Fruit fly (Drosophila melanogaster) whole organism, embryonic: ENCODE measurements around the gene alpha-Est8.

Source experiments
- Atf-2 ChIP-seq: fragments of 200-800 bp; sonication (Bioruptor generic); optimal IDR thresholded peaks from 2 replicates; lab custom pipeline; 2016; ENCODE audit warnings: missing biosample characterization, missing genetic modification characterization
- Bdp1 ChIP-seq: fragments of 200-800 bp; sonication (Bioruptor generic); optimal IDR thresholded peaks from 3 replicates; lab custom pipeline; 2016; ENCODE audit warnings: missing biosample characterization, missing genetic modification characterization
- Blimp-1 ChIP-seq: fragments of 200-800 bp; sonication (Bioruptor generic); optimal IDR thresholded peaks from 3 replicates; lab custom pipeline; 2018; ENCODE audit warnings: missing biosample characterization, missing genetic modification characterization, mild to moderate bottlenecking, moderate library complexity, missing genetic modification reagents
- Bteb2 ChIP-seq: fragments of 200-800 bp; sonication (Bioruptor generic); optimal IDR thresholded peaks from 2 replicates; lab custom pipeline; 2016; ENCODE audit warnings: missing biosample characterization, missing genetic modification characterization
- CG10366 ChIP-seq: fragments of 200-800 bp; sonication (Bioruptor generic); IDR thresholded peaks from 2 replicates; pipeline ENCODE4 v1.3.6; 2022; ENCODE audit warnings: missing biosample characterization, missing genetic modification characterization
- CG10565 ChIP-seq: fragments of 200-800 bp; sonication (Bioruptor generic); optimal IDR thresholded peaks from 3 replicates; lab custom pipeline; 2016; ENCODE audit warnings: missing biosample characterization, mild to moderate bottlenecking, missing genetic modification characterization
- CG10959 ChIP-seq: fragments of 200-800 bp; sonication (Bioruptor generic); IDR thresholded peaks from 2 replicates; pipeline ENCODE4 v1.3.6; 2022; ENCODE audit warnings: missing biosample characterization, missing genetic modification characterization
- CG11504 ChIP-seq: fragments of 200-800 bp; sonication (Bioruptor generic); optimal IDR thresholded peaks from 3 replicates; lab custom pipeline; 2019; ENCODE audit warnings: missing biosample characterization, mild to moderate bottlenecking, missing genetic modification characterization, moderate library complexity
- CG11695 ChIP-seq: fragments of 200-800 bp; sonication (Bioruptor generic); IDR thresholded peaks from 3 replicates; pipeline ENCODE4 v1.3.6; 2022; ENCODE audit warnings: missing biosample characterization, missing genetic modification characterization
- CG14050 ChIP-seq: fragments of 200-800 bp; sonication (Bioruptor generic); IDR thresholded peaks from 3 replicates; pipeline ENCODE4 v1.3.6; 2022; ENCODE audit warnings: missing biosample characterization, missing genetic modification characterization
- CG14667 ChIP-seq: fragments of 200-800 bp; sonication (Bioruptor generic); IDR thresholded peaks from 2 replicates; pipeline ENCODE4 v1.3.6; 2022; ENCODE audit warnings: missing biosample characterization, missing genetic modification characterization
- CG14860 ChIP-seq: fragments of 200-800 bp; sonication (Bioruptor generic); IDR thresholded peaks from 3 replicates; pipeline ENCODE4 v1.3.6; 2022; ENCODE audit warnings: missing biosample characterization, missing genetic modification characterization; ENCODE audit not compliant: partially characterized antibody
- CG16863 ChIP-seq: fragments of 200-800 bp; sonication (Bioruptor generic); optimal IDR thresholded peaks from 3 replicates; lab custom pipeline; 2016; ENCODE audit warnings: missing biosample characterization, missing genetic modification characterization
- CG17385 ChIP-seq: fragments of 200-800 bp; sonication (Bioruptor generic); optimal IDR thresholded peaks from 3 replicates; lab custom pipeline; 2018; ENCODE audit warnings: missing biosample characterization, mild to moderate bottlenecking, missing genetic modification characterization
- CG2712 ChIP-seq: fragments of 200-800 bp; optimal IDR thresholded peaks from 3 replicates; lab custom pipeline; 2019; ENCODE audit warnings: missing biosample characterization, mild to moderate bottlenecking, missing genetic modification characterization, moderate library complexity
- CG30020 ChIP-seq: fragments of 200-800 bp; optimal IDR thresholded peaks from 2 replicates; lab custom pipeline; 2019; ENCODE audit warnings: missing biosample characterization, mild to moderate bottlenecking, missing genetic modification characterization, moderate library complexity
- CG30403 ChIP-seq: fragments of 200-800 bp; sonication (Bioruptor generic); optimal IDR thresholded peaks from 3 replicates; lab custom pipeline; 2016; ENCODE audit warnings: missing biosample characterization, missing genetic modification characterization
- CG3838 ChIP-seq: fragments of 200-800 bp; sonication (Bioruptor generic); optimal IDR thresholded peaks from 3 replicates; lab custom pipeline; 2016; ENCODE audit warnings: missing biosample characterization, missing genetic modification characterization
- CG4404 ChIP-seq: fragments of 200-800 bp; sonication (Bioruptor generic); IDR thresholded peaks from 2 replicates; pipeline ENCODE4 v1.3.6; 2022; ENCODE audit warnings: missing biosample characterization, missing genetic modification characterization
- CG6765 ChIP-seq: fragments of 200-800 bp; sonication (Bioruptor generic); optimal IDR thresholded peaks from 3 replicates; lab custom pipeline; 2017; ENCODE audit warnings: missing biosample characterization, mild to moderate bottlenecking, missing genetic modification characterization
- CG8765 ChIP-seq: fragments of 200-800 bp; sonication (Bioruptor generic); IDR thresholded peaks from 2 replicates; pipeline ENCODE4 v1.3.6; 2022; ENCODE audit warnings: missing biosample characterization, missing genetic modification characterization
- CG9437 ChIP-seq: fragments of 200-800 bp; sonication (Bioruptor generic); optimal IDR thresholded peaks from 2 replicates; lab custom pipeline; 2018; ENCODE audit warnings: missing biosample characterization, mild to moderate bottlenecking, missing genetic modification characterization
- CG9932 ChIP-seq: fragments of 200-800 bp; sonication (Bioruptor generic); IDR thresholded peaks from 2 replicates; pipeline ENCODE4 v1.3.6; 2022; ENCODE audit warnings: missing biosample characterization, missing genetic modification characterization
- ERR ChIP-seq: fragments of 200-800 bp; sonication (Bioruptor generic); optimal IDR thresholded peaks from 2 replicates; lab custom pipeline; 2016; ENCODE audit warnings: missing biosample characterization, missing genetic modification characterization
- Gsc ChIP-seq: fragments of 200-800 bp; sonication (Bioruptor generic); IDR thresholded peaks from 2 replicates; pipeline ENCODE4 v1.3.6; 2022; ENCODE audit warnings: missing biosample characterization, missing genetic modification characterization
- H2.0 ChIP-seq: fragments of 200-800 bp; sonication (Bioruptor generic); IDR thresholded peaks from 2 replicates; pipeline ENCODE4 v1.3.6; 2022; ENCODE audit warnings: missing biosample characterization, missing genetic modification characterization
- Hey ChIP-seq: fragments of 200-800 bp; sonication (Bioruptor generic); optimal IDR thresholded peaks from 3 replicates; lab custom pipeline; 2018; ENCODE audit warnings: missing biosample characterization, mild to moderate bottlenecking, missing genetic modification characterization
- HmgZ ChIP-seq: fragments of 200-800 bp; sonication (Bioruptor generic); optimal IDR thresholded peaks from 2 replicates; lab custom pipeline; 2018; ENCODE audit warnings: missing biosample characterization, mild to moderate bottlenecking, missing genetic modification characterization
- Mrtf ChIP-seq: fragments of 200-800 bp; sonication (Bioruptor generic); IDR thresholded peaks from 3 replicates; pipeline ENCODE4 v1.3.6; 2022; ENCODE audit warnings: missing biosample characterization, missing genetic modification characterization
- Myb ChIP-seq: fragments of 200-800 bp; sonication (Bioruptor generic); optimal IDR thresholded peaks from 2 replicates; lab custom pipeline; 2016; ENCODE audit warnings: missing biosample characterization, missing genetic modification characterization
- PHDP ChIP-seq: fragments of 200-800 bp; sonication (Bioruptor generic); optimal IDR thresholded peaks from 3 replicates; lab custom pipeline; 2018; ENCODE audit warnings: missing biosample characterization, mild to moderate bottlenecking, missing genetic modification characterization, moderate library complexity
- Ssrp ChIP-seq: fragments of 200-800 bp; sonication (Bioruptor generic); optimal IDR thresholded peaks from 2 replicates; lab custom pipeline; 2018; ENCODE audit warnings: missing biosample characterization, mild to moderate bottlenecking, missing genetic modification characterization, moderate library complexity
- Vsx1 ChIP-seq: fragments of 200-800 bp; sonication (Bioruptor generic); optimal IDR thresholded peaks from 2 replicates; lab custom pipeline; 2017; ENCODE audit warnings: missing biosample characterization, mild to moderate bottlenecking, missing genetic modification characterization, missing genetic modification reagents
- caup ChIP-seq: fragments of 200-800 bp; sonication (Bioruptor generic); optimal IDR thresholded peaks from 3 replicates; lab custom pipeline; 2017; ENCODE audit warnings: missing biosample characterization, mild to moderate bottlenecking, missing genetic modification characterization, moderate library complexity; ENCODE audit not compliant: severe bottlenecking
- chinmo ChIP-seq: fragments of 200-800 bp; sonication (Bioruptor generic); IDR thresholded peaks from 4 replicates; pipeline ENCODE4 v1.3.6; 2022; ENCODE audit warnings: missing biosample characterization, missing genetic modification characterization; ENCODE audit not compliant: partially characterized antibody
- da ChIP-seq: fragments of 200-800 bp; sonication (Bioruptor generic); optimal IDR thresholded peaks from 2 replicates; lab custom pipeline; 2016; ENCODE audit warnings: missing biosample characterization, missing genetic modification characterization
- dati ChIP-seq: fragments of 200-800 bp; sonication (Bioruptor generic); IDR thresholded peaks from 2 replicates; pipeline ENCODE4 v1.3.6; 2022; ENCODE audit warnings: missing biosample characterization, missing genetic modification characterization
- disco-r ChIP-seq: fragments of 200-800 bp; sonication (Bioruptor generic); optimal IDR thresholded peaks from 2 replicates; lab custom pipeline; 2016; ENCODE audit warnings: missing biosample characterization, missing genetic modification characterization
- dysf ChIP-seq: fragments of 200-800 bp; sonication (Bioruptor generic); IDR thresholded peaks from 3 replicates; pipeline ENCODE4 v1.3.6; 2022; ENCODE audit warnings: missing biosample characterization, missing genetic modification characterization
- ham ChIP-seq: fragments of 200-800 bp; sonication (Bioruptor generic); IDR thresholded peaks from 2 replicates; pipeline ENCODE4 v1.3.6; 2022; ENCODE audit warnings: missing biosample characterization, missing genetic modification characterization
- hkb ChIP-seq, 2 experiments: fragments of 200-800 bp in 1 of 2; fragments of >200 bp in 1 of 2; sonication (Bioruptor generic) in 1 of 2; IDR thresholded peaks in 1 of 2; optimal IDR thresholded peaks in 1 of 2; 2 replicates each; pipeline versions ENCODE4 v1.3.6 to Lab custom; 2017 to 2022; ENCODE audit warnings: missing biosample characterization in 1 of 2, missing genetic modification characterization in 1 of 2
- kah ChIP-seq: fragments of 200-800 bp; sonication (Bioruptor generic); optimal IDR thresholded peaks from 2 replicates; lab custom pipeline; 2018; ENCODE audit warnings: missing biosample characterization, mild to moderate bottlenecking, missing genetic modification characterization
- kay ChIP-seq: fragments of 200-800 bp; sonication (Bioruptor generic); optimal IDR thresholded peaks from 2 replicates; lab custom pipeline; 2016; ENCODE audit warnings: missing biosample characterization, missing genetic modification characterization
- ken ChIP-seq: fragments of 200-800 bp; sonication (Bioruptor generic); IDR thresholded peaks from 3 replicates; pipeline ENCODE4 v1.3.6; 2022; ENCODE audit warnings: missing biosample characterization, missing genetic modification characterization
- pho ChIP-seq: fragments of 200-800 bp; sonication (Bioruptor generic); optimal IDR thresholded peaks from 2 replicates; lab custom pipeline; 2016; ENCODE audit warnings: missing biosample characterization, missing genetic modification characterization
- psq ChIP-seq: fragments of 200-800 bp; sonication (Bioruptor generic); optimal IDR thresholded peaks from 2 replicates; lab custom pipeline; 2017; ENCODE audit warnings: missing biosample characterization, missing genetic modification characterization
- slbo ChIP-seq: fragments of 200-800 bp; sonication (Bioruptor generic); IDR thresholded peaks from 2 replicates; pipeline ENCODE4 v1.3.6; 2022; ENCODE audit warnings: missing biosample characterization, missing genetic modification characterization
- tx ChIP-seq: fragments of 200-800 bp; sonication (Bioruptor generic); optimal IDR thresholded peaks from 2 replicates; lab custom pipeline; 2016; ENCODE audit warnings: missing biosample characterization, missing genetic modification characterization
- vnd ChIP-seq: fragments of 200-800 bp; sonication (Bioruptor generic); IDR thresholded peaks from 3 replicates; pipeline ENCODE4 v1.3.6; 2022; ENCODE audit warnings: missing biosample characterization, missing genetic modification characterization; ENCODE audit not compliant: partially characterized antibody
- zfh1 ChIP-seq: fragments of 200-800 bp; sonication (Bioruptor generic); IDR thresholded peaks from 3 replicates; pipeline ENCODE4 v1.3.6; 2022; ENCODE audit warnings: missing biosample characterization, missing genetic modification characterization

The alpha-Est8 gene

DNA sequence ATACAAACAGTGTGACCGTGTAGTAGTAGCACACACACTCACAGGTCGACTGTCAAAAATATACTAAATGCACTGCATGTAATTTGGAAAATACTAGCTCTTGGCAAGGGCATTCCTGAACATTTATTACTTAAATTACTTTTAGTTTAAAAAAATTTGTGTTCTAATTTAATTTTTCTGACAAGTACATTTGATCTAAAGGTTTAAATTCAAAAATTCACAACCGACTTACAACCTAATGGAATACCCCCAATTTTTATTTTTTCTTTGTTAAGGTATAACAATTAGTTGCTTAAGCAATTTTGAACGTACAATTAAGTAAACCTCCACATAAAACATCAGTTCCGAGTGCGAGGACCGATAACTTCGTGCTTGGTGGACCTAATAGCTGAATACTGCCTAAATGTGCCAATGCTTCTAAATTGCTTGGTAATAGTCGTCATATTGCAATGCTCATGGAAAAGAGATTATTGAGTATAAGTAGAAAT lies 41.7 kb downstream of the alpha-Est8 start, which contains the start of gene CG1142 (continued):
- TF ChIP-seq caup = peak; percentile 98
- peak; percentile 99 for TF ChIP-seq CG11695
- peak; percentile 98 for TF ChIP-seq CG14050
- peak; percentile 97 for TF ChIP-seq disco-r
- no peak for TF ChIP-seq CG14860 (GFP tag; lab: Robert Waterston, UW)
- TF ChIP-seq tx = peak; percentile 93
- peak; percentile 98 for TF ChIP-seq CG30403 (GFP tag; lab: Kevin White, UChicago)
- peak; percentile 98 for TF ChIP-seq ken (GFP tag; lab: Robert Waterston, UW)
- peak; percentile 98 for TF ChIP-seq slbo (GFP tag; lab: Robert Waterston, UW)
- TF ChIP-seq PHDP (tag; lab: Kevin White, UChicago) = peak; percentile 99
- TF ChIP-seq H2.0 (GFP tag; lab: Robert Waterston, UW) = peak; percentile 99
- TF ChIP-seq hkb (optimal IDR thresholded peaks at IDR 0.05; lab: Kevin White, UChicago) = no peak
- peak; percentile 99 for TF ChIP-seq hkb (GFP tag; IDR thresholded peaks at IDR 0.05; lab: Robert Waterston, UW)
- peak; percentile 96 for TF ChIP-seq CG4404 (GFP tag; lab: Robert Waterston, UW)
- no peak for TF ChIP-seq chinmo (GFP tag; lab: Robert Waterston, UW)
- TF ChIP-seq CG11504 (tag; lab: Kevin White, UChicago) = peak; percentile 98
- TF ChIP-seq Bteb2 = peak; percentile 98
- TF ChIP-seq CG30020 = peak; percentile 90
- TF ChIP-seq CG14667 = peak; percentile 96
- TF ChIP-seq CG9437 (GFP tag; lab: Kevin White, UChicago) = peak; percentile 96
- peak; percentile 97 for TF ChIP-seq pho (GFP tag; lab: Kevin White, UChicago)
- TF ChIP-seq CG16863 (GFP tag; lab: Kevin White, UChicago) = peak; percentile 96
- peak; percentile 98 for TF ChIP-seq CG8765
- TF ChIP-seq ERR (GFP tag; lab: Kevin White, UChicago) = peak; percentile 88
- peak; percentile 95 for TF ChIP-seq kah (GFP tag; lab: Kevin White, UChicago)
- TF ChIP-seq CG9932 = peak; percentile 98
- peak; percentile 96 for TF ChIP-seq CG3838 (GFP tag; lab: Kevin White, UChicago)
- TF ChIP-seq Gsc (GFP tag; lab: Robert Waterston, UW) = peak; percentile 77; the same call in 1 of the 2 replicates
- peak; percentile 95 for TF ChIP-seq ham (GFP tag; lab: Robert Waterston, UW)
- TF ChIP-seq dati (GFP tag; lab: Robert Waterston, UW) = peak; percentile 97
- peak; percentile 96 for TF ChIP-seq Atf-2 (GFP tag; lab: Kevin White, UChicago)
- peak; percentile 92 for TF ChIP-seq psq
- TF ChIP-seq vnd (GFP tag; lab: Robert Waterston, UW) = no peak
- TF ChIP-seq Mrtf = peak; percentile 98
- peak; percentile 98 for TF ChIP-seq CG10959 (GFP tag; lab: Robert Waterston, UW)
- peak; percentile 92 for TF ChIP-seq Bdp1 (GFP tag; lab: Kevin White, UChicago)
- peak; percentile 99 for TF ChIP-seq zfh1 (GFP tag; lab: Robert Waterston, UW)
- TF ChIP-seq CG10565 = peak; percentile 95
- TF ChIP-seq Ssrp (tag; lab: Kevin White, UChicago) = peak; percentile 99
- peak; percentile 98 for TF ChIP-seq dysf (GFP tag; lab: Robert Waterston, UW)
- TF ChIP-seq CG2712 (tag; lab: Kevin White, UChicago) = peak; percentile 99
- peak; percentile 96 for TF ChIP-seq da (GFP tag; lab: Kevin White, UChicago)
- peak; percentile 96 for TF ChIP-seq CG6765 (GFP tag; lab: Kevin White, UChicago)
- TF ChIP-seq Myb (GFP tag; lab: Kevin White, UChicago) = peak; percentile 85
- TF ChIP-seq kay = peak; percentile 95
- TF ChIP-seq Vsx1 (GFP tag; lab: Kevin White, UChicago) = peak; percentile 96
- TF ChIP-seq Hey = peak; percentile 87
- peak; percentile 97 for TF ChIP-seq Blimp-1 (GFP tag; lab: Kevin White, UChicago)
- peak; percentile 98 for TF ChIP-seq CG10366
- peak; percentile 98 for TF ChIP-seq CG17385 (GFP tag; lab: Kevin White, UChicago)
- TF ChIP-seq HmgZ = peak; percentile 98
